Worm (Caenorhabditis elegans): ENCODE data around the gene pqn-84.

- TF ChIP-seq ztf-11 (tag; optimal IDR thresholded peaks at IDR 0.05) (no peak), jun-1 (tag; optimal IDR thresholded peaks at IDR 0.05) (no peak), pqm-1 (tag; optimal IDR thresholded peaks at IDR 0.05) (no peak), ceh-8 (GFP tag; optimal IDR thresholded peaks at IDR 0.05) (peak; percentile 77), nhr-77 (tag; optimal IDR thresholded peaks at IDR 0.05) (no peak), ama-1 (optimal IDR thresholded peaks at IDR 0.05) (no peak), blmp-1 (tag; optimal IDR thresholded peaks at IDR 0.05) (no peak), mdl-1 (tag; optimal IDR thresholded peaks at IDR 0.05) (no peak), ztf-4 (tag; optimal IDR thresholded peaks at IDR 0.05) (no peak)
Observed at ce11 chrIII:11701863-11702262, 1.8 kb downstream of the pqn-84 start.

All from whole organism, L1 larva.